Worm (Caenorhabditis elegans) whole organism, L3 larva: ENCODE results near the gene ins-17.

Experiments
- fkh-2 ChIP-seq: fragments of 150-350 bp; optimal IDR thresholded peaks from 2 replicates; lab custom pipeline; 2014; ENCODE audit warnings: missing biosample characterization, missing genetic modification reagents, missing genetic modification characterization
- fos-1 ChIP-seq: fragments of 150-350 bp; optimal IDR thresholded peaks from 2 replicates; lab custom pipeline; 2014; ENCODE audit warnings: missing biosample characterization, missing genetic modification characterization
- lin-15B ChIP-seq: fragments of 150-350 bp; optimal IDR thresholded peaks from 2 replicates; lab custom pipeline; 2014; ENCODE audit warnings: missing biosample characterization, missing genetic modification characterization
- nhr-28 ChIP-seq: fragments of 150-350 bp; optimal IDR thresholded peaks from 2 replicates; lab custom pipeline; 2014; ENCODE audit warnings: missing biosample characterization, missing genetic modification characterization
- skn-1 ChIP-seq: fragments of 150-350 bp; optimal IDR thresholded peaks from 2 replicates; lab custom pipeline; 2014; ENCODE audit warnings: missing biosample characterization, missing genetic modification characterization
- snpc-4 ChIP-seq: fragments of 150-350 bp; optimal IDR thresholded peaks from 2 replicates; lab custom pipeline; 2014; ENCODE audit warnings: missing biosample characterization, missing genetic modification characterization
- unc-39 ChIP-seq: sonication (generic microtip); optimal IDR thresholded peaks from 4 replicates; lab custom pipeline; 2017; ENCODE audit warnings: missing biosample characterization, missing genetic modification characterization
- zag-1 ChIP-seq: fragments of 150-350 bp; optimal IDR thresholded peaks from 2 replicates; lab custom pipeline; 2014; ENCODE audit warnings: missing biosample characterization, missing genetic modification characterization

ce11 chrIII:4449357-4449756 is 28.0 kb downstream of the ins-17 start:
- TF ChIP-seq lin-15B (tag; lab: Kevin White, UChicago) = no peak
- no peak for TF ChIP-seq zag-1
- TF ChIP-seq fos-1 = no peak
- TF ChIP-seq skn-1 = no peak
- no peak for TF ChIP-seq fkh-2
- TF ChIP-seq nhr-28 (tag; lab: Kevin White, UChicago) = no peak
- no peak for TF ChIP-seq unc-39 (tag; lab: Kevin White, UChicago)
- TF ChIP-seq snpc-4 (tag; lab: Kevin White, UChicago) = no peak
